Worm (Caenorhabditis elegans) whole organism, late embryonic: Measurements from ENCODE around the gene F55C9.5.

Source experiments
- C38D4.7 ChIP-seq: fragments of 200-800 bp; sonication (Bioruptor generic); optimal IDR thresholded peaks from 2 replicates; lab custom pipeline; 2018; ENCODE audit warnings: mild to moderate bottlenecking, missing genetic modification characterization, moderate library complexity, missing compliant biosample characterization
- ceh-45 ChIP-seq: fragments of 200-800 bp; sonication (Bioruptor generic); IDR thresholded peaks from 2 replicates; pipeline ENCODE4 v1.3.6; 2022; ENCODE audit warnings: missing genetic modification reagents, missing genetic modification characterization, missing compliant biosample characterization
- fkh-6 ChIP-seq: sonication (generic microtip); optimal IDR thresholded peaks from 2 replicates; lab custom pipeline; 2016; ENCODE audit warnings: missing genetic modification characterization, missing compliant biosample characterization
- lin-11 ChIP-seq: fragments of 200-800 bp; sonication (Bioruptor generic); optimal IDR thresholded peaks from 2 replicates; lab custom pipeline; 2018; ENCODE audit warnings: mild to moderate bottlenecking, missing genetic modification characterization, missing compliant biosample characterization
- npax-4 ChIP-seq: sonication (generic microtip); optimal IDR thresholded peaks from 2 replicates; lab custom pipeline; 2016; ENCODE audit warnings: missing genetic modification characterization, missing compliant biosample characterization
- odd-2 ChIP-seq: sonication (generic microtip); optimal IDR thresholded peaks from 2 replicates; lab custom pipeline; 2017; ENCODE audit warnings: antibody characterized with exemption, mild to moderate bottlenecking, missing genetic modification characterization, missing compliant biosample characterization
- pat-9 ChIP-seq: fragments of 200-800 bp; sonication (Bioruptor generic); optimal IDR thresholded peaks from 2 replicates; lab custom pipeline; 2018; ENCODE audit warnings: mild to moderate bottlenecking, missing genetic modification characterization, moderate library complexity, missing compliant biosample characterization
- pax-1 ChIP-seq: fragments of 150-350 bp; optimal IDR thresholded peaks from 2 replicates; lab custom pipeline; 2014; ENCODE audit warnings: missing biosample characterization, missing genetic modification characterization
- pha-4 ChIP-seq: fragments of 150-350 bp; optimal IDR thresholded peaks from 2 replicates; lab custom pipeline; 2018; ENCODE audit warnings: missing biosample characterization, missing genetic modification reagents, missing genetic modification characterization
- pqm-1 ChIP-seq: sonication (generic microtip); optimal IDR thresholded peaks from 2 replicates; lab custom pipeline; 2016; ENCODE audit warnings: missing genetic modification characterization, missing compliant biosample characterization
- ref-2 ChIP-seq: sonication (generic microtip); optimal IDR thresholded peaks from 2 replicates; lab custom pipeline; 2016; ENCODE audit warnings: missing genetic modification characterization, missing compliant biosample characterization
- tbx-7 ChIP-seq: sonication (generic microtip); optimal IDR thresholded peaks from 2 replicates; lab custom pipeline; 2016; ENCODE audit warnings: missing genotype, missing genetic modification characterization, missing compliant biosample characterization
- unc-55 ChIP-seq: sonication (generic microtip); optimal IDR thresholded peaks from 2 replicates; lab custom pipeline; 2017; ENCODE audit warnings: missing biosample characterization, missing genetic modification reagents, missing genetic modification characterization

DNA sequence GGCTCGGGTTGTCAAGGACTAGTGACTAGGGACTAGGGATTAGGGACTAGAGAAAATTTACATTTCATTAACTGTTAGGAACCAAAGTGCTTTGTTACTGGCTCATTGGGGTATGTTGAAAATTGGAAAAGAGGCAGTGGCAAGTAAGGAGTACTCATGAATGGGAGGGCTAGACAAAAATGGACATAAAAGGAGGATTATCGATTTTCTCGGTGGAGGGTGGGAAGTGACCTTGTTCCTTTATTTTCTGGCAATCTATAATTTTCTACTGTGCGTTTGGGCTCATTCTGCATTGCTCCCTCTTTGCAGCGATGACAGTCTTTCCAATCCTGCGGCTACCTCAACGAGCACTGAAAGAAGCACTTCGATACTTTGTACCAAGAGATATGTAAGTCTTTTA, 4.6 kb upstream of the F55C9.5 start, which contains the start of gene fbxb-60:
- TF ChIP-seq ref-2 (tag; lab: Kevin White, UChicago) (no peak), C38D4.7 (GFP tag; lab: Kevin White, UChicago) (no peak), lin-11 (tag; lab: Kevin White, UChicago) (no peak), pat-9 (tag; lab: Kevin White, UChicago) (no peak), tbx-7 (no peak), odd-2 (tag; lab: Kevin White, UChicago) (no peak), unc-55 (GFP tag; lab: Kevin White, UChicago) (no peak), pha-4 (tag; lab: Kevin White, UChicago) (no peak), pqm-1 (tag; lab: Kevin White, UChicago) (no peak), pax-1 (no peak), ceh-45 (GFP tag; lab: Robert Waterston, UW) (no peak), npax-4 (tag; lab: Kevin White, UChicago) (no peak), fkh-6 (tag; lab: Kevin White, UChicago) (no peak)
